Fruit fly (Drosophila melanogaster) whole organism, wandering third instar larva: ENCODE measurements around the gene CG6287.
A peak's percentile ranks its signal among the peaks of the same experiment; 100 is the strongest.

Source experiments
- Abd-B ChIP-seq: fragments of >200 bp; optimal IDR thresholded peaks from 2 replicates; lab custom pipeline; 2017; ENCODE audit warnings: missing biosample characterization, missing genetic modification characterization
- CG32264 ChIP-seq: fragments of 200-800 bp; sonication (Bioruptor generic); optimal IDR thresholded peaks from 2 replicates; lab custom pipeline; 2016; ENCODE audit warnings: missing biosample characterization, missing genetic modification characterization
- CG9705 ChIP-seq: fragments of 200-800 bp; sonication (Bioruptor generic); optimal IDR thresholded peaks from 2 replicates; lab custom pipeline; 2018; ENCODE audit warnings: missing biosample characterization, mild to moderate bottlenecking, missing genetic modification characterization
- CrebA ChIP-seq: fragments of 200-800 bp; sonication (Bioruptor generic); optimal IDR thresholded peaks from 2 replicates; lab custom pipeline; 2016; ENCODE audit warnings: missing biosample characterization, mild to moderate bottlenecking, missing genetic modification characterization, borderline replicate concordance
- Dfd ChIP-seq: fragments of >200 bp; optimal IDR thresholded peaks from 2 replicates; lab custom pipeline; 2017; ENCODE audit warnings: missing biosample characterization, missing genetic modification characterization
- GATAd ChIP-seq: sonication (Bioruptor generic); optimal IDR thresholded peaks from 2 replicates; lab custom pipeline; 2016; ENCODE audit warnings: missing biosample characterization, missing genetic modification characterization
- Hnf4 ChIP-seq: fragments of 200-800 bp; sonication (Bioruptor generic); optimal IDR thresholded peaks from 2 replicates; lab custom pipeline; 2016; ENCODE audit warnings: missing biosample characterization, mild to moderate bottlenecking, missing genetic modification characterization
- Mio ChIP-seq: sonication (Bioruptor generic); optimal IDR thresholded peaks from 2 replicates; lab custom pipeline; 2016; ENCODE audit warnings: missing biosample characterization, missing genetic modification characterization
- Myc ChIP-seq: fragments of >200 bp; optimal IDR thresholded peaks from 2 replicates; lab custom pipeline; 2017
- N ChIP-seq: fragments of >200 bp; optimal IDR thresholded peaks from 2 replicates; lab custom pipeline; 2018; ENCODE audit warnings: missing biosample characterization, missing external identifiers, missing genetic modification characterization
- OdsH ChIP-seq: fragments of 200-800 bp; sonication (Bioruptor generic); optimal IDR thresholded peaks from 2 replicates; lab custom pipeline; 2016; ENCODE audit warnings: missing biosample characterization, mild to moderate bottlenecking, missing genetic modification characterization
- Rel ChIP-seq, 2 experiments: fragments of 200-800 bp; sonication (Bioruptor generic) in 1 of 2; optimal IDR thresholded peaks; 2 replicates in 1 of 2; 3 replicates in 1 of 2; lab custom pipeline; 2016 to 2019; ENCODE audit warnings: mild to moderate bottlenecking in 2 of 2, missing biosample characterization in 2 of 2, missing genetic modification characterization in 2 of 2, moderate library complexity in 1 of 2
- Sp1 ChIP-seq: fragments of 200-800 bp; sonication (Bioruptor generic); optimal IDR thresholded peaks from 3 replicates; lab custom pipeline; 2019; ENCODE audit warnings: missing biosample characterization, mild to moderate bottlenecking, missing genetic modification characterization, moderate library complexity
- brk ChIP-seq: fragments of 200-800 bp; sonication (Bioruptor generic); optimal IDR thresholded peaks from 2 replicates; lab custom pipeline; 2016; ENCODE audit warnings: missing biosample characterization, mild to moderate bottlenecking, missing genetic modification characterization
- dl ChIP-seq, 2 experiments: fragments of 175-275, 200-275 bp in 1 of 2; fragments of 200-275 bp in 1 of 2; sonication (Bioruptor generic); optimal IDR thresholded peaks; lab custom pipeline; 2018; ENCODE audit warnings: mild to moderate bottlenecking in 2 of 2, missing biosample characterization in 2 of 2, missing genetic modification characterization in 2 of 2, moderate library complexity in 2 of 2; ENCODE audit not compliant: partially characterized antibody in 2 of 2, insufficient read depth in 1 of 2
- dmrt93B ChIP-seq: fragments of 200-800 bp; sonication (Bioruptor generic); optimal IDR thresholded peaks from 2 replicates; lab custom pipeline; 2018; ENCODE audit warnings: missing biosample characterization, mild to moderate bottlenecking, missing genetic modification characterization
- dsf ChIP-seq: sonication (Bioruptor generic); optimal IDR thresholded peaks from 2 replicates; lab custom pipeline; 2016; ENCODE audit warnings: missing biosample characterization, missing genetic modification characterization, borderline replicate concordance
- ey ChIP-seq: fragments of 200-800 bp; sonication (Bioruptor generic); optimal IDR thresholded peaks from 2 replicates; lab custom pipeline; 2016; ENCODE audit warnings: missing biosample characterization, missing genetic modification characterization
- foxo ChIP-seq, 2 experiments: fragments of 200-800 bp; sonication (Bioruptor generic); optimal IDR thresholded peaks; 2 replicates in 1 of 2; 3 replicates in 1 of 2; lab custom pipeline; 2016 to 2017; ENCODE audit warnings: missing biosample characterization in 2 of 2, missing genetic modification characterization in 2 of 2
- fru ChIP-seq: fragments of 200-800 bp; sonication (Bioruptor generic); optimal IDR thresholded peaks from 3 replicates; lab custom pipeline; 2016; ENCODE audit warnings: missing biosample characterization, mild to moderate bottlenecking, missing genetic modification characterization
- h ChIP-seq: fragments of 200-800 bp; sonication (Bioruptor generic); optimal IDR thresholded peaks from 3 replicates; lab custom pipeline; 2016; ENCODE audit warnings: missing biosample characterization, mild to moderate bottlenecking, missing genetic modification characterization
- jim ChIP-seq: fragments of 175-275, 200-325 bp; sonication (Bioruptor generic); optimal IDR thresholded peaks from 2 replicates; lab custom pipeline; 2016; ENCODE audit warnings: missing biosample characterization, mild to moderate bottlenecking, missing genetic modification characterization
- lola ChIP-seq: fragments of >200 bp; optimal IDR thresholded peaks from 2 replicates; lab custom pipeline; 2017; ENCODE audit warnings: missing biosample characterization, missing genetic modification characterization
- pan ChIP-seq: fragments of >200 bp; optimal IDR thresholded peaks from 2 replicates; lab custom pipeline; 2017
- psq ChIP-seq: fragments of 200-800 bp; sonication (Bioruptor generic); optimal IDR thresholded peaks from 3 replicates; lab custom pipeline; 2017; ENCODE audit warnings: missing biosample characterization, mild to moderate bottlenecking, missing genetic modification characterization, moderate library complexity
- rgr ChIP-seq: fragments of 200-800 bp; sonication (Bioruptor generic); optimal IDR thresholded peaks from 3 replicates; lab custom pipeline; 2016; ENCODE audit warnings: missing biosample characterization, mild to moderate bottlenecking, missing genetic modification characterization
- sage ChIP-seq: fragments of 200-800 bp; sonication (Bioruptor generic); optimal IDR thresholded peaks from 2 replicates; lab custom pipeline; 2016; ENCODE audit warnings: missing biosample characterization, mild to moderate bottlenecking, missing genetic modification characterization
- tai ChIP-seq: sonication (Bioruptor generic); optimal IDR thresholded peaks from 2 replicates; lab custom pipeline; 2016; ENCODE audit warnings: missing biosample characterization, missing genetic modification characterization
- usp ChIP-seq: fragments of >200 bp; optimal IDR thresholded peaks from 2 replicates; lab custom pipeline; 2017; ENCODE audit warnings: missing biosample characterization, missing genetic modification characterization
- woc ChIP-seq: sonication (Bioruptor generic); optimal IDR thresholded peaks from 2 replicates; lab custom pipeline; 2016; ENCODE audit warnings: missing biosample characterization, mild to moderate bottlenecking, missing genetic modification characterization

The CG6287 gene

DNA sequence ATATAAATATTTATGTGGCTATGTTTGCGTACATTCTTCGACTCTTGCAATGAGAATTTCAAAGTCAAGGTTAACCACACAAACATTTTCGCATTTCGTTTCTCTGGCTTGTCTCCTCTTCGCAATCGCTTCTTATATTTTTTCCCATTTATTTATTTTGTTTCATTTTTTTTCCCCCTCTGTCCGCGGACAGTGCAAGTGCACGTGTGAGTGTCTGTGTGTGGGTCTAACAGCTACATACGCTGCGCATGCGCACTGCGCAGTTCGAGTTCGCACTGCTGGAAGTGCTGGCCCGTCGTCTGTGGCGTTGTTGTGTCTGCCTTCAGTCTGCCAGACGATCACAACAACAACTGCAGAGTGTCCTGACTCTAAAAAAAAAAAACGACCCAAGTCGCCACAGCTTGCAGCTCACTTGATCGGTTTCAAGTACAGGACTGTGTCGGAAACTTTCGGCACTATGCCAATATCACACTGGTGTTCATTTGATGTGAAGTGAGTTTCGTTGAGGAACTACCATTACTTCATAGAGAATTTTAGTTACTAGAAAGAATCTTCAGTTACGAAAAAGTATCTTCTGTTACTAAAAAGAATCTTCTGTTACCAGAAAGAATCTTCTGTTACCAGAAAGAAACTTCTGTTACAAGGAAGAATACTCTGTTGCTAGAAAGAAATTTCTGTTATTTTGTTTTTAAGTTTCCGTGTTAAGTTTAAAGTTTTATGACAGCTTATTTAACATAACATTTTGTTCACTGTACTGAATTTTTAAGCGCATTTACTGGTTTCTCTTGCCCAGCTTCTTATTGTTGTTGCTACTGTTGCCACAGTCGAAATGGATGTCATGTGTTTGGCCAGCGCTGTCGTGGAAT, 20.1 kb upstream of the CG6287 start:
- TF ChIP-seq foxo (GFP tag; optimal IDR thresholded peaks at IDR 0.05; lab: Kevin White, UChicago) (peak in 1 of 2 experiments; percentile 35), h (GFP tag; lab: Kevin White, UChicago) (peak; percentile 17), tai (GFP tag; lab: Kevin White, UChicago) (peak; percentile 28), Hnf4 (GFP tag; lab: Kevin White, UChicago) (no peak), woc (GFP tag; lab: Kevin White, UChicago) (peak; percentile 70), ey (GFP tag; lab: Kevin White, UChicago) (peak; percentile 54), dl (GFP tag; optimal IDR thresholded peaks at IDR 0.05; lab: Kevin White, UChicago; ENCODE audit: insufficient read depth in 1 of 2, partially characterized antibody in 2 of 2) (peak in 1 of 2 experiments; percentile 31), rgr (GFP tag; lab: Kevin White, UChicago) (peak; percentile 54), fru (GFP tag; lab: Kevin White, UChicago) (peak; percentile 65), Sp1 (GFP tag; lab: Kevin White, UChicago) (peak; percentile 43), lola (GFP tag; lab: Kevin White, UChicago) (no peak), psq (GFP tag; lab: Kevin White, UChicago) (peak; percentile 73), OdsH (GFP tag; lab: Kevin White, UChicago) (peak; percentile 34), dmrt93B (GFP tag; lab: Kevin White, UChicago) (no peak), jim (GFP tag; lab: Kevin White, UChicago) (peak; percentile 16)

- TF ChIP-seq fru (GFP tag; lab: Kevin White, UChicago) (no peak), Myc (lab: Kevin White, UChicago) (peak; percentile 65), CrebA (GFP tag; lab: Kevin White, UChicago) (no peak), jim (GFP tag; lab: Kevin White, UChicago) (no peak)
Observed at dm6 chr2L:11171615-11172356, 16.3 kb upstream of the CG6287 start, which contains the start of gene Vm32E. Gene Vm32E, minus strand, starts transcription at chr2L:11171665.

DNA sequence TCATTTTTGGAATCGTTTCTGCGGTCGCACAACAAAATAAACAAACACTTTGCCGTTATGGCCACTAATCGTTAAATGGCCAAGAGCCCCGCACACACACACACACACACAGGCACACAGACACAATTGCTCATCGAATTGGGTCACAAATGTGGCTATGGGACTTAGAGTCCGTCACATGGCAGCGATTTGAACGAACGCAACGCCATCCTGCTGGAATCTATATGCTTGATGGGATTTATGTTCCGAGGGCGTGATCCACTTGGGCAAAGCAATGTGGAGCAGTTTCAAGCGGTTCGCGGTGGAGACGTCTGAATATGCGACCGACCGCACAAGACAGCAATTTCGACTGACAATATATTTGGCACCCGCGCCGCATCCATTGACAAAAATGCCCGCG, 15.0 kb upstream of the CG6287 start:
- TF ChIP-seq pan (lab: Kevin White, UChicago) (no peak), dsf (GFP tag; lab: Kevin White, UChicago) (no peak), Hnf4 (GFP tag; lab: Kevin White, UChicago) (no peak), tai (GFP tag; lab: Kevin White, UChicago) (no peak), N (GFP tag; lab: Kevin White, UChicago) (no peak)

- TF ChIP-seq usp (GFP tag; lab: Kevin White, UChicago) (no peak), Rel (GFP tag; optimal IDR thresholded peaks at IDR 0.05; lab: Kevin White, UChicago) (no peak), Rel (tag; optimal IDR thresholded peaks at IDR 0.05; lab: Kevin White, UChicago) (no peak), h (GFP tag; lab: Kevin White, UChicago) (no peak), psq (GFP tag; lab: Kevin White, UChicago) (no peak), CG32264 (GFP tag; lab: Kevin White, UChicago) (no peak), pan (lab: Kevin White, UChicago) (no peak), sage (GFP tag; lab: Kevin White, UChicago) (no peak), dsf (GFP tag; lab: Kevin White, UChicago) (no peak), woc (GFP tag; lab: Kevin White, UChicago) (no peak), CrebA (GFP tag; lab: Kevin White, UChicago) (no peak), tai (GFP tag; lab: Kevin White, UChicago) (no peak), Mio (GFP tag; lab: Kevin White, UChicago) (no peak), Hnf4 (GFP tag; lab: Kevin White, UChicago) (no peak), CG9705 (GFP tag; lab: Kevin White, UChicago) (no peak), Abd-B (GFP tag; lab: Kevin White, UChicago) (no peak), dmrt93B (GFP tag; lab: Kevin White, UChicago) (no peak), brk (GFP tag; lab: Kevin White, UChicago) (no peak), Dfd (GFP tag; lab: Kevin White, UChicago) (no peak), GATAd (GFP tag; lab: Kevin White, UChicago) (no peak)
Observed at dm6 chr2L:11169904-11170303, 14.4 kb upstream of the CG6287 start.
